Fruit fly (Drosophila melanogaster) whole organism, embryonic: ENCODE measurements around the gene Mon1.

Experiments used
- Atf3 ChIP-seq: fragments of 200-800 bp; sonication (Bioruptor generic); optimal IDR thresholded peaks from 3 replicates; lab custom pipeline; 2016; ENCODE audit warnings: missing biosample characterization, missing genetic modification characterization
- Awh ChIP-seq: fragments of 200-800 bp; sonication (Bioruptor generic); IDR thresholded peaks from 2 replicates; pipeline ENCODE4, ENCODE4 v1.3.6; 2022; ENCODE audit warnings: missing biosample characterization, missing genetic modification characterization
- CG10147 ChIP-seq: fragments of 200-800 bp; sonication (Bioruptor generic); optimal IDR thresholded peaks from 2 replicates; lab custom pipeline; 2019; ENCODE audit warnings: missing biosample characterization, mild to moderate bottlenecking, missing genetic modification characterization, moderate library complexity
- CG10321 ChIP-seq: fragments of 200-800 bp; sonication (Bioruptor generic); IDR thresholded peaks from 2 replicates; pipeline ENCODE4 v1.3.6; 2022; ENCODE audit warnings: missing biosample characterization, missing genetic modification characterization
- CG11560 ChIP-seq: fragments of 200-800 bp; sonication (Bioruptor generic); IDR thresholded peaks from 3 replicates; pipeline ENCODE4 v1.3.6; 2022; ENCODE audit warnings: missing biosample characterization, missing genetic modification characterization
- CG11723 ChIP-seq: fragments of 200-800 bp; sonication (Bioruptor generic); optimal IDR thresholded peaks from 2 replicates; lab custom pipeline; 2017; ENCODE audit warnings: missing biosample characterization, mild to moderate bottlenecking, missing genetic modification characterization
- CG12219 ChIP-seq: fragments of 200-800 bp; sonication (Bioruptor generic); optimal IDR thresholded peaks from 3 replicates; lab custom pipeline; 2018; ENCODE audit warnings: missing biosample characterization, mild to moderate bottlenecking, missing genetic modification characterization
- CG12769 ChIP-seq: fragments of 200-800 bp; sonication (Bioruptor generic); optimal IDR thresholded peaks from 2 replicates; lab custom pipeline; 2019; ENCODE audit warnings: missing biosample characterization, mild to moderate bottlenecking, missing genetic modification characterization, moderate library complexity
- CG13624 ChIP-seq: fragments of 200-800 bp; sonication (Bioruptor generic); optimal IDR thresholded peaks from 2 replicates; lab custom pipeline; 2016; ENCODE audit warnings: missing biosample characterization, missing genetic modification characterization
- CG14441 ChIP-seq: fragments of 200-800 bp; sonication (Bioruptor generic); IDR thresholded peaks from 2 replicates; pipeline ENCODE4 v1.3.6; 2022; ENCODE audit warnings: missing biosample characterization, missing genetic modification characterization
- CG15601 ChIP-seq: fragments of 200-800 bp; sonication (Bioruptor generic); optimal IDR thresholded peaks from 3 replicates; lab custom pipeline; 2019; ENCODE audit warnings: missing biosample characterization, mild to moderate bottlenecking, missing genetic modification characterization, moderate library complexity
- CG17186 ChIP-seq: fragments of 200-800 bp; sonication (Bioruptor generic); optimal IDR thresholded peaks from 3 replicates; lab custom pipeline; 2017; ENCODE audit warnings: missing biosample characterization, missing genetic modification reagents, missing genetic modification characterization
- CG17912 ChIP-seq: fragments of 200-800 bp; sonication (Bioruptor generic); optimal IDR thresholded peaks from 2 replicates; lab custom pipeline; 2018; ENCODE audit warnings: missing biosample characterization, mild to moderate bottlenecking, missing genetic modification characterization
- CG18262 ChIP-seq: fragments of 200-800 bp; optimal IDR thresholded peaks from 3 replicates; lab custom pipeline; 2019; ENCODE audit warnings: missing biosample characterization, mild to moderate bottlenecking, missing genetic modification characterization, moderate library complexity
- CG2120 ChIP-seq: fragments of 200-800 bp; sonication (Bioruptor generic); optimal IDR thresholded peaks from 3 replicates; lab custom pipeline; 2016; ENCODE audit warnings: missing biosample characterization, missing genetic modification characterization
- CG30020 ChIP-seq: fragments of 200-800 bp; optimal IDR thresholded peaks from 2 replicates; lab custom pipeline; 2019; ENCODE audit warnings: missing biosample characterization, mild to moderate bottlenecking, missing genetic modification characterization, moderate library complexity
- CG30431 ChIP-seq: fragments of 200-800 bp; sonication (Bioruptor generic); optimal IDR thresholded peaks from 2 replicates; lab custom pipeline; 2017; ENCODE audit warnings: missing biosample characterization, missing genetic modification characterization
- CG31441 ChIP-seq: fragments of 200-800 bp; sonication (Bioruptor generic); IDR thresholded peaks from 2 replicates; pipeline ENCODE4 v1.3.6; 2022; ENCODE audit warnings: missing biosample characterization, missing genetic modification characterization
- CG4282 ChIP-seq: fragments of 200-800 bp; sonication (Bioruptor generic); optimal IDR thresholded peaks from 2 replicates; lab custom pipeline; 2016; ENCODE audit warnings: missing biosample characterization, missing genetic modification characterization
- CG4617 ChIP-seq: fragments of 200-800 bp; sonication (Bioruptor generic); optimal IDR thresholded peaks from 3 replicates; lab custom pipeline; 2016; ENCODE audit warnings: missing biosample characterization, missing genetic modification characterization, borderline replicate concordance
- CG6654 ChIP-seq: fragments of 200-800 bp; sonication (Bioruptor generic); optimal IDR thresholded peaks from 2 replicates; lab custom pipeline; 2017; ENCODE audit warnings: missing biosample characterization, mild to moderate bottlenecking, missing genetic modification characterization
- CG7372 ChIP-seq: fragments of 200-800 bp; sonication (Bioruptor generic); IDR thresholded peaks from 2 replicates; pipeline ENCODE4 v1.3.6; 2022; ENCODE audit warnings: missing biosample characterization, missing genetic modification characterization
- CG7987 ChIP-seq: fragments of 200-800 bp; sonication (Bioruptor generic); optimal IDR thresholded peaks from 2 replicates; lab custom pipeline; 2018; ENCODE audit warnings: missing biosample characterization, mild to moderate bottlenecking, missing genetic modification characterization, moderate library complexity
- Camta ChIP-seq: fragments of 200-800 bp; sonication (Bioruptor generic); optimal IDR thresholded peaks from 2 replicates; lab custom pipeline; 2016; ENCODE audit warnings: missing biosample characterization, missing genetic modification characterization
- CrebB ChIP-seq: fragments of 200-800 bp; sonication (Bioruptor generic); optimal IDR thresholded peaks from 3 replicates; lab custom pipeline; 2018; ENCODE audit warnings: missing biosample characterization, mild to moderate bottlenecking, missing genetic modification characterization
- D19B ChIP-seq: fragments of 200-800 bp; sonication (Bioruptor generic); optimal IDR thresholded peaks from 2 replicates; lab custom pipeline; 2017; ENCODE audit warnings: missing biosample characterization, mild to moderate bottlenecking, missing genetic modification characterization
- Doc2 ChIP-seq: fragments of 200-800 bp; sonication (Bioruptor generic); IDR thresholded peaks from 2 replicates; pipeline ENCODE4 v1.3.6; 2022; ENCODE audit warnings: missing biosample characterization, missing genetic modification characterization
- HLH4C ChIP-seq: fragments of 200-800 bp; sonication (Bioruptor generic); IDR thresholded peaks from 3 replicates; pipeline ENCODE4 v1.3.6; 2022; ENCODE audit warnings: missing biosample characterization, missing genetic modification characterization; ENCODE audit not compliant: partially characterized antibody
- Hey ChIP-seq: fragments of 200-800 bp; sonication (Bioruptor generic); optimal IDR thresholded peaks from 3 replicates; lab custom pipeline; 2018; ENCODE audit warnings: missing biosample characterization, mild to moderate bottlenecking, missing genetic modification characterization
- Hr3 ChIP-seq: fragments of 200-800 bp; sonication (Bioruptor generic); optimal IDR thresholded peaks from 3 replicates; lab custom pipeline; 2016; ENCODE audit warnings: missing biosample characterization, missing genetic modification characterization
- NFAT ChIP-seq: fragments of 200-800 bp; sonication (Bioruptor generic); IDR thresholded peaks from 2 replicates; pipeline ENCODE4 v1.3.6; 2022; ENCODE audit warnings: missing biosample characterization, missing genetic modification characterization
- Oaz ChIP-seq: fragments of 200-800 bp; sonication (Bioruptor generic); IDR thresholded peaks from 2 replicates; pipeline ENCODE4 v1.3.6; 2022; ENCODE audit warnings: missing biosample characterization, missing genetic modification characterization
- Sox102F ChIP-seq: fragments of 200-800 bp; sonication (Bioruptor generic); optimal IDR thresholded peaks from 2 replicates; lab custom pipeline; 2018; ENCODE audit warnings: missing biosample characterization, mild to moderate bottlenecking, missing genetic modification characterization, moderate library complexity
- Ssrp ChIP-seq: fragments of 200-800 bp; sonication (Bioruptor generic); optimal IDR thresholded peaks from 2 replicates; lab custom pipeline; 2018; ENCODE audit warnings: missing biosample characterization, mild to moderate bottlenecking, missing genetic modification characterization, moderate library complexity
- Trl ChIP-seq, 3 experiments: fragments of >200 bp in 2 of 3; fragments of 200-800 bp in 1 of 3; sonication (Bioruptor generic) in 1 of 3; optimal IDR thresholded peaks; 2 replicates in 1 of 3; 3 replicates in 2 of 3; lab custom pipeline; 2016 to 2017; ENCODE audit warnings: missing biosample characterization in 1 of 3, missing genetic modification characterization in 1 of 3
- Usf ChIP-seq: fragments of 200-800 bp; sonication (Bioruptor generic); optimal IDR thresholded peaks from 2 replicates; lab custom pipeline; 2017; ENCODE audit warnings: missing genotype, missing biosample characterization, missing genetic modification characterization
- abd-A ChIP-seq: fragments of 200-800 bp; sonication (Bioruptor generic); optimal IDR thresholded peaks from 3 replicates; lab custom pipeline; 2019; ENCODE audit warnings: missing biosample characterization, mild to moderate bottlenecking, missing genetic modification characterization, moderate library complexity
- ac ChIP-seq: fragments of 200-800 bp; sonication (Bioruptor generic); optimal IDR thresholded peaks from 3 replicates; lab custom pipeline; 2017; ENCODE audit warnings: missing biosample characterization, mild to moderate bottlenecking, missing genetic modification characterization
- ap ChIP-seq: fragments of 200-800 bp; sonication (Bioruptor generic); IDR thresholded peaks from 2 replicates; pipeline ENCODE4 v1.3.6; 2022; ENCODE audit warnings: missing biosample characterization, missing genetic modification characterization
- danr ChIP-seq: fragments of 200-800 bp; sonication (Bioruptor generic); IDR thresholded peaks from 2 replicates; pipeline ENCODE4 v1.3.6; 2022; ENCODE audit warnings: missing biosample characterization, missing genetic modification characterization
- fu2 ChIP-seq: fragments of 200-800 bp; sonication (Bioruptor generic); optimal IDR thresholded peaks from 2 replicates; lab custom pipeline; 2016; ENCODE audit warnings: missing biosample characterization, missing genetic modification characterization
- ham ChIP-seq: fragments of 200-800 bp; sonication (Bioruptor generic); IDR thresholded peaks from 2 replicates; pipeline ENCODE4 v1.3.6; 2022; ENCODE audit warnings: missing biosample characterization, missing genetic modification characterization
- lov ChIP-seq, 2 experiments: fragments of 200-800 bp in 1 of 2; fragments of >200 bp in 1 of 2; sonication (Bioruptor generic) in 1 of 2; IDR thresholded peaks in 1 of 2; optimal IDR thresholded peaks in 1 of 2; 2 replicates in 1 of 2; 3 replicates in 1 of 2; pipeline versions ENCODE4 v1.3.6 to Lab custom; 2017 to 2022; ENCODE audit warnings: missing biosample characterization in 1 of 2, missing genetic modification characterization in 1 of 2
- psq ChIP-seq: fragments of 200-800 bp; sonication (Bioruptor generic); optimal IDR thresholded peaks from 2 replicates; lab custom pipeline; 2017; ENCODE audit warnings: missing biosample characterization, missing genetic modification characterization
- pzg ChIP-seq: fragments of 200-800 bp; sonication (Bioruptor generic); optimal IDR thresholded peaks from 3 replicates; lab custom pipeline; 2018; ENCODE audit warnings: missing biosample characterization, mild to moderate bottlenecking, missing genetic modification characterization, moderate library complexity
- so ChIP-seq: fragments of 200-800 bp; sonication (Bioruptor generic); IDR thresholded peaks from 3 replicates; pipeline ENCODE4 v1.3.6; 2022; ENCODE audit warnings: missing biosample characterization, missing genetic modification characterization
- tx ChIP-seq: fragments of 200-800 bp; sonication (Bioruptor generic); optimal IDR thresholded peaks from 2 replicates; lab custom pipeline; 2016; ENCODE audit warnings: missing biosample characterization, missing genetic modification characterization
- vvl ChIP-seq: fragments of 200-800 bp; sonication (Bioruptor generic); IDR thresholded peaks from 2 replicates; pipeline ENCODE4 v1.3.6; 2022; ENCODE audit warnings: missing biosample characterization, missing genetic modification characterization
- wdn ChIP-seq: fragments of 200-800 bp; sonication (Bioruptor generic); IDR thresholded peaks from 2 replicates; pipeline ENCODE4 v1.3.6; 2022; ENCODE audit warnings: missing biosample characterization, missing genetic modification characterization
- z ChIP-seq: fragments of 200-800 bp; sonication (Bioruptor generic); IDR thresholded peaks from 3 replicates; pipeline ENCODE4 v1.3.6; 2022; ENCODE audit warnings: missing biosample characterization, missing genetic modification characterization

Mon1 gene

dm6 chr2L:4847191-4847853 is 3.1 kb upstream of the Mon1 start, which contains the start of the genes mxt and CG11927 (continued):
- TF ChIP-seq pzg (GFP tag; lab: Kevin White, UChicago) (peak; percentile 45), fu2 (GFP tag; lab: Kevin White, UChicago) (peak; percentile 24), CG17912 (GFP tag; lab: Kevin White, UChicago) (no peak), Atf3 (GFP tag; lab: Kevin White, UChicago) (peak; percentile 12), CG12769 (no peak), Ssrp (no peak), Sox102F (no peak), CG10147 (GFP tag; lab: Kevin White, UChicago) (peak; percentile 24), wdn (GFP tag; lab: Robert Waterston, UW) (0 out of 2 replicates have a peak, but pooled peaks have one; percentile 32), CG4617 (GFP tag; lab: Kevin White, UChicago) (peak; percentile 43), CG15601 (tag; lab: Kevin White, UChicago) (peak; percentile 10), Hr3 (GFP tag; lab: Kevin White, UChicago) (peak; percentile 52), so (GFP tag; lab: Robert Waterston, UW) (no peak), D19B (no peak), vvl (GFP tag; lab: Robert Waterston, UW) (peak; percentile 44; the same call in 1 of the 2 replicates), CG11723 (GFP tag; lab: Kevin White, UChicago) (no peak), CG31441 (GFP tag; lab: Robert Waterston, UW) (no peak), CG13624 (GFP tag; lab: Kevin White, UChicago) (no peak), CG7372 (GFP tag; lab: Robert Waterston, UW) (no peak), danr (GFP tag; lab: Robert Waterston, UW) (no peak), psq (GFP tag; lab: Kevin White, UChicago) (no peak), ap (GFP tag; lab: Robert Waterston, UW) (no peak), abd-A (tag; lab: Kevin White, UChicago) (no peak), ac (GFP tag; lab: Kevin White, UChicago) (no peak), CG7987 (GFP tag; lab: Kevin White, UChicago) (no peak), CG30020 (tag; lab: Kevin White, UChicago) (peak; percentile 44), NFAT (GFP tag; lab: Robert Waterston, UW) (peak; percentile 77), ham (GFP tag; lab: Robert Waterston, UW) (no peak), z (GFP tag; lab: Robert Waterston, UW) (no peak), CG14441 (GFP tag; lab: Robert Waterston, UW) (0 out of 2 replicates have a peak, but pooled peaks have one; percentile 40), Doc2 (no peak), HLH4C (peak; percentile 76; the same call in 2 of the 3 replicates), CG30431 (GFP tag; lab: Kevin White, UChicago) (peak; percentile 20), CG6654 (GFP tag; lab: Kevin White, UChicago) (no peak), Awh (GFP tag; lab: Robert Waterston, UW) (no peak), CG4282 (GFP tag; lab: Kevin White, UChicago) (no peak), Oaz (GFP tag; lab: Robert Waterston, UW) (no peak), CrebB (tag; lab: Kevin White, UChicago) (no peak), CG12219 (GFP tag; lab: Kevin White, UChicago) (no peak), CG2120 (GFP tag; lab: Kevin White, UChicago) (peak; percentile 73), Hey (no peak), Trl (optimal IDR thresholded peaks at IDR 0.05; lab: Kevin White, UChicago) (no peak), Trl (GFP tag; optimal IDR thresholded peaks at IDR 0.05; lab: Kevin White, UChicago) (no peak), Usf (GFP tag; lab: Kevin White, UChicago) (no peak), CG17186 (GFP tag; lab: Kevin White, UChicago) (peak; percentile 72), CG18262 (tag; lab: Kevin White, UChicago) (peak; percentile 40), tx (GFP tag; lab: Kevin White, UChicago) (peak; percentile 43), CG10321 (GFP tag; lab: Robert Waterston, UW) (no peak), Camta (GFP tag; lab: Kevin White, UChicago) (peak; percentile 27), CG11560 (tag; lab: Robert Waterston, UW) (no peak), lov (optimal IDR thresholded peaks at IDR 0.05; lab: Kevin White, UChicago) (no peak), lov (GFP tag; IDR thresholded peaks at IDR 0.05; lab: Robert Waterston, UW) (no peak)
